Fruit fly (Drosophila melanogaster) whole organism: ENCODE results near the gene CG43235.

Experiments used
- CG8478 ChIP-seq: fragments of >200 bp; optimal IDR thresholded peaks from 2 replicates; lab custom pipeline; 2018; ENCODE audit warnings: inconsistent platforms
- Dll ChIP-seq: fragments of >200 bp; optimal IDR thresholded peaks from 2 replicates; lab custom pipeline; 2017
- pan ChIP-seq: fragments of >200 bp; optimal IDR thresholded peaks from 2 replicates; lab custom pipeline; 2017
- psq ChIP-seq: fragments of >200 bp; optimal IDR thresholded peaks from 2 replicates; lab custom pipeline; 2017

DNA sequence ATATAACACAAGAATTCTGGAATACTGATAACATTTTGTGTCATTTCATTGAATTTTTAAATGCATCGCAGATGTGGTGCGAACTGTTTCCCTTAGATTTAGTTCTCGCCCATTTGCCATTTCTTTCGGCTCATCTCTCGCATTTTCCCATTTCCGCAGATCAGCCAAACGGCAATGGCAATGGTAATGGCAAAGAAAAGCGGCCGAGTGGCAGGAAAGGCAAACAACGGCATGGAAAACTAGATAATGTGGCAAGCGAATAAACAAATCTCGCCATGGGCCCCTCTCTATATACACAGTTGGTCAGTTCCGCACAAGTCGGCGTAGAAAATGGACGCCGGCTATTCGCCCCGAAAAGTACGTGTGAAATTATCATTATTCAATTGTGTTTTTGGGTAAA lies 27.1 kb upstream of the CG43235 start, which contains the start of gene Myo28B1:
- no peak for TF ChIP-seq pan
- TF ChIP-seq psq, result no peak
- no peak for TF ChIP-seq CG8478 (lab: Kevin White, UChicago)
- TF ChIP-seq Dll, result no peak
